Worm (Caenorhabditis elegans) whole organism, L1 larva: Measurements from ENCODE around the gene C07D10.5.

Experiments
- efl-3 ChIP-seq: fragments of 200-800 bp; sonication (Bioruptor generic); optimal IDR thresholded peaks from 2 replicates; lab custom pipeline; 2018; ENCODE audit warnings: mild to moderate bottlenecking, missing genetic modification characterization, missing compliant biosample characterization
- jun-1 ChIP-seq: fragments of 150-350 bp; optimal IDR thresholded peaks from 2 replicates; lab custom pipeline; 2014; ENCODE audit warnings: missing biosample characterization, missing genetic modification reagents, missing genetic modification characterization
- mef-2 ChIP-seq: fragments of 150-350 bp; optimal IDR thresholded peaks from 2 replicates; lab custom pipeline; 2014; ENCODE audit warnings: missing biosample characterization, missing genetic modification characterization
- nhr-19 ChIP-seq: fragments of 200-800 bp; sonication (Bioruptor generic); conservative IDR thresholded peaks from 2 replicates; pipeline ENCODE4 v1.3.6; 2022; ENCODE audit warnings: missing genetic modification characterization, missing compliant biosample characterization
- nhr-76 ChIP-seq: sonication (generic microtip); optimal IDR thresholded peaks from 2 replicates; lab custom pipeline; 2017; ENCODE audit warnings: missing biosample characterization, missing genetic modification characterization

- TF ChIP-seq jun-1 (tag; lab: Kevin White, UChicago) = no peak
- no peak for TF ChIP-seq nhr-19 (GFP tag; lab: Robert Waterston, UW)
- no peak for TF ChIP-seq efl-3 (GFP tag; lab: Kevin White, UChicago)
- no peak for TF ChIP-seq nhr-76 (tag; lab: Kevin White, UChicago)
- TF ChIP-seq mef-2 (tag; lab: Kevin White, UChicago) = no peak
These were observed 38.2 kb downstream of the C07D10.5 start for ce11 chrII:7419563-7419962.
